Fruit fly (Drosophila melanogaster) ovary, adult (tissue): ENCODE data around the gene CG15385.

Source experiments
- CG17801 ChIP-seq: fragments of 200-800 bp; optimal IDR thresholded peaks from 2 replicates; lab custom pipeline; 2019; ENCODE audit warnings: missing biosample characterization, mild to moderate bottlenecking, missing genetic modification characterization, moderate library complexity; ENCODE audit not compliant: partially characterized antibody

Gene CG15385

DNA sequence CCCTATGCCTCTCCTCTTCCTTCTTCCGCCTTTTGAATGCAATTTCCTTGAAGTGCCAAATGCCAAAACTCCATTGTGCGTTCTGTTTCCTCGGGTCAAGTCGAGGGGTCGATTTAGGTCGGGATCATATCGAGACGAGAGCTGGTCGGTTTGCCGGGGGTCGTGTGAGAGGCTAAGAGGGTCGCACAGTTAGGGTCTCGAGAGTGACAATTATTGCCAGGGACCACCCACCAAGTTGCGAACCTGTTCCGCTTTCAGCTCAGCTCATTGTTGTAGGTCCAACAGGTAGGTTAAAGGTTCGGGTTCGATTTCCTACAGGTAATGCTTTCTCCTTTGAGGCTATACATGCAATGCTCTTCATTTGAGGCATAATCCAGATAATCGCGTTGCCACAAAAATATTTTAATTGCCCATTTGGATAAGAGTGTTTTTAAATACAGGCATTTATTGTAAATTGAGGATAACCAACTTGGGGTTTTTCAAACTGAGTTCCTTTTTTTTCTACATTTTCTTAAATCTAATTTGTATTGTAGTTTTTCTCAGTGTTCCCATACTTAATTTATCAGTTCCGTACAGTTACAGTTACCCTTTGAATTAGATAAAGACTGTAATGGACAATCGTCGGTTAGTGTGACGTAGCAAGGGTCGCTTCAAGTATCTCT is 39.8 kb downstream of the CG15385 start:
- TF ChIP-seq CG17801 (GFP tag; lab: Kevin White, UChicago), result no peak

DNA sequence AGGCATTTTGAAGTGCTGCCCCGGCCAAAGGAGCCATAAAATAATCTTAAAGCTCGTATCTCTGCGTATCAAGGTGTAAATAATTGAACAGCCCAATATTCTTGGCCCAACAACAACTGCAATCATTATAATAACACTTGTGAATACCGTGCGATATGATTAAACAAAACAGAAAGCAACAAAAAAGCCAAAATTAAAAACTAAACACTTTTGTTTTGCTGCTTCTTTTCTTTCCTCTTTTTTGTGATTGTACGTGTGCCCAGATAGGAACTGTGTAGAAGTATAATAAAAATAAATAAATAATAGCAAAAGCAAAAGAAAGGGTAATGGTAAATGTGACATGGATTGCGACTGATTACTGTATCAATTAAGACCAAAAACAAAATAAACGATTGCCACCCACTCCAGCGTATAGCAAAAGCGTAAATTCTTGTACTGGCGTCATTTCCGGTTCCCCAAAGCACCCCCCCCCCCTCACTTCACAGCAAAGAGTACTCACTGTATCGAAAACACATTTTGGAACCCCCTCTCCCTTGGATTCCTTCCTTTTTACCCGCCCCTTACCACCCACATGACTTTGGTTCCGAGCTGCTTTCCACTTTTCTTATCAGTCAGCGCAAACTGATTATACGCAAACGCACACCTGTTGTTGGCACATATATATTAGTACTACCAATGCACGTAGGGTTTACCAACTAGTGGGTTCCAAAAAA is 40.8 kb downstream of the CG15385 start:
- TF ChIP-seq CG17801 (GFP tag; lab: Kevin White, UChicago), result peak; percentile 56

DNA sequence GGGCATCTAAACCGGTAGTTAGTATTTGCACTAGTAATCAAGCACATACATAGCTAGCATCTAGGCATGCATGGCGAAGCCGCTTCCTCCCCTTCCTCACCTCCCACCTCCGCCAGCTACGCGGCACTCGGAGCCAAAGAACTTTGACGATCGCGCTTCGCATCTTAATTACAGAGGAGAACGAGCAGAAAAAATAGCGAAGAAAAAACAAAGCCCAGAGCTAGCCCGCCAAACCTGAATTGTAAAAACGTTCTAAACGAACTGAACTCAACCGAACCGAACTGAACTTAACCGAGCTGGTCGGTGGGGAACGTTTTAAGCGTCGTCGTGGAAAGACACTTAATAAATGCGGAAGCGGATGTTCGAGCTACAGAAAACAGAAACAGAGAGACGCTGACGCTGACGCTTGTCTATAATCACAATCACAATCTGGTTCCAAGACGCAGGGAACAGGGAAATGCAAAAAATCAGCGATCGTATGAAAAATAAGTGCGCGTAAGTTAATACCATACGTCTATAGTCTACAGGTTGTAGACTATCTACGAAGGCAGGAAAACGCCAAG is 43.4 kb downstream of the CG15385 start:
- no peak for TF ChIP-seq CG17801 (GFP tag; lab: Kevin White, UChicago)

DNA sequence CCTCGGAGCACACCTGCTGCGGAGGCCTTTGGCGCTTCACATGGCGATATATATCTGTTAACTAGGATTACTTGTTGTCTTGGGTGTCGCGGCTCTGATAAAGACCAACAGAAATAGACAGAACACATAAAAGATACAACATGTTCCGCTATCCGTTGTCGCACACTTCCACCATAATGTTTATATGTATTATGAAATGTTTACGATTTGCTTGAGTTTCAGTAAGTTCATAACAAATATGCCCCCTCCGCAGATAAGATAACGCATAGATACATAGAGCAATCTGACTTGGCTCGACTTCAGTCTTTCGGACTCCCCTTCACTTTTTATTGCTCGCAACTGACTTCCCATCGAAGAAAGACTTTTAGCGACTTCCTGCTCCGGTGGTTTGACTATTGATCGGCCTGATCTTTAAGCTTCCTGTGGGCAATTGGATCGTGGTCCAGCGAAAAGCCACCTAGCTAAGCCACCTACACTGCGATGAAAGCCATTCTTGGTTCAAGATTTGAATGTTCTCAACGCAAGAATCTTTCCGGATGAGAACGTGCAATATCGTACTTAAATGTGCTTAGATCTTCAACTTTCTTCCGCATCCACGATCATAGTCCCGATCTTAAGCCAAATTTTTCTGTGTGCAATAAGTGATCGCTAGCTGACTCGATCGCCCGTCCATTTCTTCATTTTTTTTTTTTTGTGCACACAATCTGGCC is 44.0 kb downstream of the CG15385 start:
- TF ChIP-seq CG17801 (GFP tag; lab: Kevin White, UChicago), result no peak

DNA sequence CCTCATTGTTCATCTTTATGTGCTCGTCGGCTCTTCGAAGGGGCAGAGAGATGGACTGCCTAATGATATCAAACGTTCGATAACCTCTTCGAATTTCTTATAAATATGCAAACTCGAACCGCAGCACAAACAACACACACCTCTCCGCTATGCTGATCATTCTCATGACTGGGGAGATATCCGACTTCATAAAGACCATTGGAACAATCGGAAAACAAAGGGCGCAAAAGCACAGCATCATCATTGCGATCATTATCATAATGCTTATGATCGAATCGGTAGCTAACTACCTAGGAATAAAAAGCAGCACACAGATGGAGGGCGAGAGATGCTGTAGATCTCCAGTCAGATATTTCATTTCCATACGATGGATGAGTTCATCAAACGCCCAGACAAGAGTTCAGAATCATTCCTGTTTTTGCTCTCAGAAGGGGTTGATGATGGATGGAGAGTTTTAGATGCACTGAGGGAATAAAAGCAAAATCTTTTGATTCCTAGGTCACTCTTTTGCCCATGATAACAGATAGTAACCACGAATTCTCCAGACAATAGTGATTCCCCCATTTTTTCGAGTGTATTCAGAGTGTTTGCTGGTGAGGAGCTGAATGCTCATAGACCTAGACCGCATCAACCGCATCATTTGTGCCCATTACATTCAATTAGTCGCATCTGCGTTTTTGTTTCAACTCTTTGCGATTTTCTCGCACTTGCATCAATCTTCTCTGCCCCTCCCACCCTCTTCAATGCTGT is 45.2 kb downstream of the CG15385 start:
- TF ChIP-seq CG17801 (GFP tag; lab: Kevin White, UChicago), result no peak

DNA sequence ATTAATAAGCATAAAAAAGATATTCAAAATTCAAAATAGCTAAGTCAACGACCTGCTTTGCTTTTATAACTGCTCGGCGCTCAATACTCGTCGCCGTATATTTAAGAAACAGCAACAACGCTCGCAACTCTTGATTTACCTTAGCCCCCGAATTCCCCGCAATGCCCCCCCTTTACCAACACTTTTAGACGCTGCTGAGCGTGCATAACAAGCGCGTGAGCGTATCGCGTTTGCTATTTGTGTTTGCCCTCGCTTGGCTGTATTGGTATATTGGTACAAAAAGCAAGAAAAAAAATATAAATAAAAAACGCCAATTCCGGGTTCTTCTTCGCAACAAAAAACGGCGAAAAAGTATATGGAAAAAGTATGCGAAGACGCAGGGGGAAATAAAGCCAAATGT is 46.5 kb downstream of the CG15385 start:
- peak; percentile 92 for TF ChIP-seq CG17801 (GFP tag; lab: Kevin White, UChicago)

DNA sequence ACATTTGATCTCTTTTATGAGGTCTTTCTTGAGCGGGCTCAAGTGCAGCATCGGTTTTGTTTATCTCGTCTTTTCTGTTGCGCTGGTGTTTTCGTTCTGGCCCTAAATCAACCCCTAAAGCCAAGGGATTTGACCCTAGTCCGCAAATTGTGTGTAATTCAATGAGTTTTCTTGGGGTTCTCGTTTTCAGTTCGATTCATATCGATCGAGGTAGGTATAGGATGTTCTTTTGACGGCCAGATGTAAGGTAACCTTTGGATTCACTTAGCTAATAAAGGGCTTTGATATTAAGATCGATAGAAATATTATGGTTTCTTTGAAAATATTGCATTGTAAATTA is 47.2 kb downstream of the CG15385 start:
- TF ChIP-seq CG17801 (GFP tag; lab: Kevin White, UChicago), result no peak

DNA sequence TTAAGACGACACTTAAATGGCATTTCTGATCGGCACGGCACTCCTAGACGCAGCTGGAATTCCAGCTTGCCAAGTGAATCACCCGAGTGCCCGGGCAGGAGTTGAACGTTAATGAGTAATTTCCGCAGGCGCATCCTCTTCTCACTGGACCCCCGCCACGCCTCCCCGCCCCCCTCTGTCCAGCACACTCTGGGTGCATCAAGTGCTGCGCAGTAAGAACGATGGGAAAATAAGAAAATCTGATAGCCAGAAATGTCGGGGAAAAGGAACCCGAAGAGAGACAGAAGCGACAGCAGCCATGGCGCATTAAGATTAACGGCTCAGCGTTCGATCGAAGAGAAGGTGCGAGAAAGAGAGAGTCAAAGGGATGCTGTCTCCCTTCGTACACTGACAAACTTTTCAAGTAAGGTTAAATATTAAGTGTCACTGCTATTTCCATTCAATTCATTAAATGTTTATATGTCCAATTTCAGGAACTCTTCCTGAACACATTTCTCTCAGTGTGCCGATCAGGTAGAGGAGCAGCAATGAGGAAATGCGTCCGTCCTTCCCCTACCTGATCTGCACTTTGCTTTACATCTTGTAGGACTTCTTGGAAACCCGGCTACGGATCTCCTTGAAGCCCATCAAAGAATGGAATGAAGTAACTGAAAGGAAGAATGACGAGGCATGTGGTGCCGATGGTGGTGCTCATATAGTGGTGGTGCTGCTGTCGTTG is 47.7 kb downstream of the CG15385 start:
- TF ChIP-seq CG17801 (GFP tag; lab: Kevin White, UChicago), result no peak

DNA sequence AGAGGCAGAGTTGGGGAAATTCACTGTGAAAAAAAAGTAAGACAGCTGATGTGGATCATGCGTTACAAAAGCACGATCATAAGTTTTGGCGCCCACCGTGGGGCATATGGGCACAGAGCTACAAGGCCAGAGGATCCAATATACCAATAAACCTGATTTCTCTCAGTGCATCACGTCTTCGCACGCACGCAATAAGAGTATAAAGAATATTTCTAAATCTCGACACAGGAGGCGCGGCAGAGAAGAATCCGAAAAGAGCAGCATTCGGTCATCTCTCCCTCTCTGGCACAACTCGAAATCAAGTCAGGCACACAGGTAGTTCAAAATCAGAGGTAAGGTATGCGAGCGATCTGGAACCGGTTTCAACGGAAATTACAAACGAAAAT is 48.8 kb downstream of the CG15385 start:
- no peak for TF ChIP-seq CG17801 (GFP tag; lab: Kevin White, UChicago)

DNA sequence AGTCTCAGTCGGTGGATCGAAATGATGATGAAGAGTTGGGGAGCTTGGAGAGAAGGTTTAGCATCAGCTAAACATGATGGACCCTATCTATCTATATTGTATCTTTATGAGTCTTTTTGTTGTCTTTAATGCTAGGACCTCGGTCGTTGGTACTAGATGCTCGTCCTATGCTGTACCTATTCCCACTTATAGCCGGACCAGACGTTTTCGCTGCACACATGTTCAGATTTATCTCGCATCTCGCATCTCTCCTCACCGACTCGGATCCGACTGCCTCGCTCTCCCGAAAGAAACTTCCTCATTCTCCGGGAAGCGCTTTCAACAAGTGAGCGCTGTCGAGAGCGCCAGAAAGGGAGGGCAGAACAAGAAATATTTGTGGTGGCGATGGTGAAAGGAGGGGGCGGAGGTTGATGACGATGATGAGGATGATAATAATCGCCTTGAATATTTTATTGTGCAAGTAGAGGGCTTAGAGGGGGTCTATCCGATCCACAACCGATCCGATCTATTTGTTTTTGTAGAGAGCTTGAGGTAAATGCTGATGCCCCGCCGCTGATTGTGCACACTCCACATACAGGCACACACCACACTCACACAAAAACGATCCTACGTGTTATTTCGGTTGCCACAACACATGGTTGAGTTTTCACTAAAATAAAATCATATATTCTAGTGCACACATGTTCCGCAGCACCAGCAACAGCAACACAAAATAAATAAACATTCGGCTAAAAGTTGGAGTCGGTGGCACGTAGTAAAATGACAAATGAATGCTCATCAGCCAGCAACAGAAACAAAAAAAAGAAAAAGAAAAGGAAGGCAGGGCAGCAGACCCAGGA is 49.4 kb downstream of the CG15385 start:
- TF ChIP-seq CG17801 (GFP tag; lab: Kevin White, UChicago), result no peak

DNA sequence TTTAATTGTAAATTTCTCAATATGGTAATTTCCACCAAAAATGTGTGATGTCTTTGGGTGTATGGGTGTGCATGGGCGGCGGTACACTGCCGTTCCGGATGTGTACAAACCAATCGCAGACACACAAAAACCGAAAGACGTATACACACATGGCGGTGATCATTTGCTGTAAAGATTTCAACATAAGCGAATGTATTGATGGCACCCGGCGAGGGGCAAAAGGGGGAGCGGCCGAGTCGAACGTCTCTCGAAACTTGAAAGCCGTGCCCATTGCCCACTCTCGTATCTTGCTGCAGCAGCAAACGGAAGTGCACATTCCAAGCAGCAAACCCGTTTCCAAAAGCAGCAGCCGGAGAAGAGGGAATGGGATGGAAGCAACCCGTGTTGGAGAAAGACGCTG is 50.1 kb downstream of the CG15385 start:
- TF ChIP-seq CG17801 (GFP tag; lab: Kevin White, UChicago), result no peak

DNA sequence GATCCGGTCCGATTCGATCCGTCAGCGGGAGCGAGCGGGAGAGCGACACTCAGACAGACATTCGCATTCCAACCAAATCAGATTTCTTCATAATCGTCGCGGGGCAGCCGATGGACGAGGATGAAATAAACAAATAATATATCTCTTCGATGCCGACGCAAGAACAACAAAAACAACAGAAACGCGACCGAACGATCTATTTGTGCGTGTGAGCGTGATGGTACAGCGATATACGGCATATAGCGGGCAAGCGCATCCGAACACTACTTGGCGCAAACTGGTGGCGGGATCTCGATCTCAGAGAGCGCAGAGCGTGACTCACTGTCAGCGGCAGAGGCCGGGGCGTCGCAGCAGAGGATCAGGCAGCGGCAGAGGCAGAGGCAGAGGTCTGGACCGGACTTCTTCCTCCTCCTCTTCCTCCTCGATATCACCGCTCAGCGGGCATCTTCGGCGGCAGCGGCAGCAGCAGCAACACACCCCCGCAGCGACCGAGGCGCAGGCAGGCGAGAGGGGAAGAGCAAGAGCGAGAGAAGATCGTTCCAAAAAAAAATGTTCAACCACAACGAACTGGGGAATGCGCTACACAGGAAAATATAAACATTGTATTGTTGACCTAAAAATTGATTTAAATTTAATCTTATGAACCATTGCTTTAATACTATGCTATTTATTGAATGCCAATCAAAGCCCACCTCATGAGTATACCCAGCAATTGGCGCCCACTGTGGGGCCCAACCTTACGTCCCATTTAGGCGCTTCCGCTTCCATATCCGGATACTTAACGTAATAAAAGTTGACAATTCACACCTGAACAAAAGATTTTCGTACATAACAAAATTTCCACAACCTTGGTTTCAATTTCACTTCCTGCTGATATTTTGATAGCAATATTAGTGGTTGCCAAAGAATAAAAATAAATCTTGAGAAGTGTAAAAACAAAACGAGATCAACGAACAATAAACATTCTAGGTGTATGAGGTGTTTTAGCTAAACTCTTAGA is 50.8 kb downstream of the CG15385 start:
- no peak for TF ChIP-seq CG17801 (GFP tag; lab: Kevin White, UChicago)
